Fruit fly (Drosophila melanogaster) whole organism, wandering third instar larva: ENCODE measurements around the gene CG33253.

Source experiments
- Abd-B ChIP-seq: fragments of >200 bp; optimal IDR thresholded peaks from 2 replicates; lab custom pipeline; 2017; ENCODE audit warnings: missing biosample characterization, missing genetic modification characterization
- Dfd ChIP-seq: fragments of >200 bp; optimal IDR thresholded peaks from 2 replicates; lab custom pipeline; 2017; ENCODE audit warnings: missing biosample characterization, missing genetic modification characterization
- Myc ChIP-seq: fragments of >200 bp; optimal IDR thresholded peaks from 2 replicates; lab custom pipeline; 2017
- OdsH ChIP-seq: fragments of 200-800 bp; sonication (Bioruptor generic); optimal IDR thresholded peaks from 2 replicates; lab custom pipeline; 2016; ENCODE audit warnings: missing biosample characterization, mild to moderate bottlenecking, missing genetic modification characterization
- Vsx2 ChIP-seq: fragments of 200-300, 225-300 bp; sonication (Bioruptor generic); optimal IDR thresholded peaks from 2 replicates; lab custom pipeline; 2018; ENCODE audit warnings: missing biosample characterization, missing genetic modification characterization; ENCODE audit not compliant: partially characterized antibody
- brk ChIP-seq: fragments of 200-800 bp; sonication (Bioruptor generic); optimal IDR thresholded peaks from 2 replicates; lab custom pipeline; 2016; ENCODE audit warnings: missing biosample characterization, mild to moderate bottlenecking, missing genetic modification characterization
- fru ChIP-seq: fragments of 200-800 bp; sonication (Bioruptor generic); optimal IDR thresholded peaks from 3 replicates; lab custom pipeline; 2016; ENCODE audit warnings: missing biosample characterization, mild to moderate bottlenecking, missing genetic modification characterization
- lola ChIP-seq: fragments of >200 bp; optimal IDR thresholded peaks from 2 replicates; lab custom pipeline; 2017; ENCODE audit warnings: missing biosample characterization, missing genetic modification characterization
- pan ChIP-seq: fragments of >200 bp; optimal IDR thresholded peaks from 2 replicates; lab custom pipeline; 2017
- psq ChIP-seq: fragments of 200-800 bp; sonication (Bioruptor generic); optimal IDR thresholded peaks from 3 replicates; lab custom pipeline; 2017; ENCODE audit warnings: missing biosample characterization, mild to moderate bottlenecking, missing genetic modification characterization, moderate library complexity
- tai ChIP-seq: sonication (Bioruptor generic); optimal IDR thresholded peaks from 2 replicates; lab custom pipeline; 2016; ENCODE audit warnings: missing biosample characterization, missing genetic modification characterization
- woc ChIP-seq: sonication (Bioruptor generic); optimal IDR thresholded peaks from 2 replicates; lab custom pipeline; 2016; ENCODE audit warnings: missing biosample characterization, mild to moderate bottlenecking, missing genetic modification characterization

dm6 chrX:19174850-19175571 is 8.2 kb upstream of the CG33253 start, which contains the start of gene CG33939:
- TF ChIP-seq Dfd (GFP tag; lab: Kevin White, UChicago): no peak
- TF ChIP-seq fru: no peak
- no peak for TF ChIP-seq Vsx2 (GFP tag; lab: Kevin White, UChicago)
- no peak for TF ChIP-seq psq
- no peak for TF ChIP-seq lola (GFP tag; lab: Kevin White, UChicago)
- no peak for TF ChIP-seq Abd-B (GFP tag; lab: Kevin White, UChicago)
- TF ChIP-seq tai (GFP tag; lab: Kevin White, UChicago): no peak
- TF ChIP-seq OdsH (GFP tag; lab: Kevin White, UChicago): no peak
- no peak for TF ChIP-seq pan (lab: Kevin White, UChicago)
- no peak for TF ChIP-seq woc (GFP tag; lab: Kevin White, UChicago)
- no peak for TF ChIP-seq brk (GFP tag; lab: Kevin White, UChicago)
- TF ChIP-seq Myc (lab: Kevin White, UChicago): peak; percentile 77
